Worm (Caenorhabditis elegans): ENCODE results near the gene F07C3.16.

The F07C3.16 gene

ce11 chrV:9221566-9221965 lies 35.8 kb downstream of the F07C3.16 start, which contains the start of gene grd-6:
Gene grd-6 (plus strand): TSS chrV:9221866.
- TF ChIP-seq hnd-1 (tag; optimal IDR thresholded peaks at IDR 0.05) = no peak
- TF ChIP-seq tra-4 (tag; optimal IDR thresholded peaks at IDR 0.05) = no peak
- no peak for TF ChIP-seq ets-7 (tag; optimal IDR thresholded peaks at IDR 0.05)
- TF ChIP-seq B0310.2 (tag; optimal IDR thresholded peaks at IDR 0.05) = no peak
- TF ChIP-seq sea-1 (GFP tag; conservative IDR thresholded peaks at IDR 0.05) = no peak
- no peak for TF ChIP-seq ceh-36 (tag; optimal IDR thresholded peaks at IDR 0.05)
- TF ChIP-seq hmbx-1 (tag; optimal IDR thresholded peaks at IDR 0.05) = no peak
- no peak for TF ChIP-seq ceh-13 (GFP tag; optimal IDR thresholded peaks at IDR 0.05)
- no peak for TF ChIP-seq tbx-11 (GFP tag; IDR thresholded peaks at IDR 0.05)

ce11 chrV:9220444-9220843 lies 36.9 kb downstream of the F07C3.16 start:
- no peak for TF ChIP-seq hnd-1 (tag; optimal IDR thresholded peaks at IDR 0.05)
- no peak for TF ChIP-seq flt-1 (GFP tag; IDR thresholded peaks at IDR 0.05)
- TF ChIP-seq hmg-4 (GFP tag; optimal IDR thresholded peaks at IDR 0.05) = no peak
- TF ChIP-seq tbx-11 (GFP tag; IDR thresholded peaks at IDR 0.05) = no peak
- no peak for TF ChIP-seq ceh-36 (tag; optimal IDR thresholded peaks at IDR 0.05)
- no peak for TF ChIP-seq pes-1 (GFP tag; IDR thresholded peaks at IDR 0.05)
- peak; percentile 14 for TF ChIP-seq F13C5.2 (tag; optimal IDR thresholded peaks at IDR 0.05)

DNA sequence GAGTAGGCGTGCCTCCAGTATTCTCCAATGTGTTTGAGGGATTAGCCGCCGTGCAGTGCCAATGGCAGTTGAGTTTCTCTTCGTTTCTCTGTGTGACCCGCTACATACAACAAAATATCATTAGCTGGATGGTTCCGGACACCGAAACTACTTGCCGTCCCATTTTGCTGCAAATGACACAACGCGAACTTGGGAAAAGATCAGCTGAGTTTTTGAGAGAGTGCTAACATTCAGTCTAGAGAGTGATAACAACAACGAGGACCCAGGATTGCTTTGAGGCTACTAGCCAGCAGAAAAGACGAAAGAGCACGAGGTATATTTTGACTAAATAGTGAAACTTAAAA lies 38.0 kb downstream of the F07C3.16 start:
- TF ChIP-seq ceh-36 (tag; optimal IDR thresholded peaks at IDR 0.05) (peak; percentile 44), hmg-4 (GFP tag; optimal IDR thresholded peaks at IDR 0.05) (no peak)

- TF ChIP-seq tbx-11 (GFP tag; IDR thresholded peaks at IDR 0.05) (0 out of 2 replicates have a peak, but pooled peaks have one; percentile 32), sea-1 (GFP tag; conservative IDR thresholded peaks at IDR 0.05) (no peak)
These were observed 38.5 kb downstream of the F07C3.16 start for ce11 chrV:9218655-9219389.

DNA sequence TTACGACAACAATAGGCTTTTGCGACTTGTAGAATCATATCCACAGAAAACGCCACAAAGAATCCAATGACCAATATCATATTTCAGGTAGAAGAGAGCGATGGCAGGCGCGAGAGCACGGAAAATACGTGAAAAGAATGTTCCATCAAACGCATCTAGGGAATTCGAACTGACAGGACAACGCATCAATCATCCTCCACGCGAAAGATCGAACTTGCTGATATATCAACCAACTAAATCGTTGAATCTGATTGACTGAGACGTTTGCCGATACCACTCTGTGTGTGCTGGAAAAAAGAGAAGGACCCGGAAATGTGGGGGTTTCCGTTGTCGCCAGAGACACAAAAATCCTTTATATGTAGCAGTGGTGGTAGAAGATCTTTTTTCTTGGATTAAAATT lies 39.2 kb downstream of the F07C3.16 start:
- TF ChIP-seq tbx-11 (GFP tag; IDR thresholded peaks at IDR 0.05) (no peak), pes-1 (GFP tag; IDR thresholded peaks at IDR 0.05) (no peak), scrt-1 (GFP tag; IDR thresholded peaks at IDR 0.05) (no peak), ama-1 (optimal IDR thresholded peaks at IDR 0.05) (no peak), ceh-36 (tag; optimal IDR thresholded peaks at IDR 0.05) (no peak)

DNA sequence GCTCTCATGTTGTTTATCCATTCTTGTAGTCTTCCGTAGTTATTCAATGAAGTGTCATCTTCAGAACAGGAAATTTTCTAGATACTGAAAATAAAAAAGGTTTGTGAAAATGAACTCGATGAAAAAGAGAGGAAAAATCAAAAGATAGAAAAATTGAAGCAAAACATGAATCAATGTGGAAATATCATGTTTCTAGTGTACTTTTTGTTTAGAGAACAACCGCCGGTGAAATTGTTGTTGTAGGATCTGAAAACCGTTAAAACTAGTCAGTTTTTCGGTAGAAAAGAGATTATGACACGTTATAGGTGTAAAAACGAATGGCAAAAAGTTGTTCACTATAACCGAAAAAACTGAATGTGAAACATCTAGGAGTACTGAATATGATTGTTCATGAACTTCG lies 40.2 kb downstream of the F07C3.16 start, which contains the start of gene pacs-1:
Gene pacs-1, minus strand, starts transcription at position 101 of the 400 bp plus-strand sequence.
- TF ChIP-seq tbx-11 (GFP tag; IDR thresholded peaks at IDR 0.05) = no peak

DNA sequence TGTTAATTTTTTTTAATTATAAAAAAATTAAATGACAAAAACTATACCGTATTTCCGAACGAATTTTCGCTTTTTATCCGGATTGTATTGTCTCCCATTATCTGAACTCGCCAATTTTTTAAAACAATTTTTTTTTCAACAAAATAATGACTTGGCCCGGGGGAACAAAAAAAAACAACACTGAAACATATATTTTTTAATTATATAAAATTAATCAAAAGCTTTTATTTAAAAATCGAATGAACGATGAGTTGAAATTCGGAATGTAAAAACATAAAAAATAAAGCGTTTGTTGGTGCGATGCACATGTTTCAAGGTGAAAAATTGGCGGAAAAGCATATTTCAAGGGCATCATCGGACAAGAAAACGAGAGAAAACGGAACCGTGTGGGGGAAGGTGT lies 43.8 kb downstream of the F07C3.16 start, which contains the start of gene mdt-27:
Gene mdt-27, minus strand, starts transcription at position 101 of the 400 bp plus-strand sequence.
- TF ChIP-seq hmg-4 (GFP tag; optimal IDR thresholded peaks at IDR 0.05) = no peak
- no peak for TF ChIP-seq sea-1 (GFP tag; conservative IDR thresholded peaks at IDR 0.05)
- no peak for TF ChIP-seq ceh-36 (tag; optimal IDR thresholded peaks at IDR 0.05)
- TF ChIP-seq pes-1 (GFP tag; IDR thresholded peaks at IDR 0.05) = no peak
- TF ChIP-seq aly-1 (tag; optimal IDR thresholded peaks at IDR 0.05) = no peak
- no peak for TF ChIP-seq tra-4 (tag; optimal IDR thresholded peaks at IDR 0.05)
- TF ChIP-seq flt-1 (GFP tag; IDR thresholded peaks at IDR 0.05) = no peak
- TF ChIP-seq ceh-13 (GFP tag; optimal IDR thresholded peaks at IDR 0.05) = no peak
- no peak for TF ChIP-seq F13C5.2 (tag; optimal IDR thresholded peaks at IDR 0.05)

ce11 chrV:9212499-9212898 lies 44.9 kb downstream of the F07C3.16 start:
- TF ChIP-seq aly-1 (tag; optimal IDR thresholded peaks at IDR 0.05) = no peak
- TF ChIP-seq ets-7 (tag; optimal IDR thresholded peaks at IDR 0.05) = no peak
- TF ChIP-seq ama-1 (optimal IDR thresholded peaks at IDR 0.05) = no peak
- TF ChIP-seq B0310.2 (tag; optimal IDR thresholded peaks at IDR 0.05) = no peak
- TF ChIP-seq scrt-1 (GFP tag; IDR thresholded peaks at IDR 0.05) = no peak
- TF ChIP-seq tbx-11 (GFP tag; IDR thresholded peaks at IDR 0.05) = no peak
- no peak for TF ChIP-seq ceh-36 (tag; optimal IDR thresholded peaks at IDR 0.05)
- TF ChIP-seq flt-1 (GFP tag; IDR thresholded peaks at IDR 0.05) = no peak
- TF ChIP-seq pes-1 (GFP tag; IDR thresholded peaks at IDR 0.05) = no peak
- no peak for TF ChIP-seq tra-4 (tag; optimal IDR thresholded peaks at IDR 0.05)
- no peak for TF ChIP-seq hnd-1 (tag; optimal IDR thresholded peaks at IDR 0.05)
- TF ChIP-seq F13C5.2 (tag; optimal IDR thresholded peaks at IDR 0.05) = no peak
- no peak for TF ChIP-seq tbx-37 (GFP tag; conservative IDR thresholded peaks at IDR 0.05)
- TF ChIP-seq ceh-13 (GFP tag; optimal IDR thresholded peaks at IDR 0.05) = no peak
- no peak for TF ChIP-seq hmg-4 (GFP tag; optimal IDR thresholded peaks at IDR 0.05)
- no peak for TF ChIP-seq hmbx-1 (tag; optimal IDR thresholded peaks at IDR 0.05)
- TF ChIP-seq sea-1 (GFP tag; conservative IDR thresholded peaks at IDR 0.05) = no peak

DNA sequence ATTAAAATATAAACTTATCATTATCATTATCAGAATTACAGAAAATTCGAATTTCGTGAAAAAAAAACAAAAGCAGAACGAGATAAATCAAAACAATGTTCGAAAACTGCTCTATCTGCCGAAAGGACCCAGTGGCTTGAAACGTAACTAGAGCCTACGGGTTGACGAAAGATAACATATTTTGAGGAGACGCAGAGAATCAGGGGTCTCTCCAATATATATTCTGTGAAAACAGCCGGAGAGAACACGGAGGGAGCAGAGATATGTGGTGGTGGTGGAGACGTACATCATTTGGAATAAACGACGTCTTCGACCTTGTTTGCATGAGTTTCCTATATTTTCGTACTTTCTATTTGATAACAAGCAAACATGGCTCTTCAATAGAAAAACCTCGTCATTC lies 48.5 kb downstream of the F07C3.16 start:
- no peak for TF ChIP-seq ceh-13 (GFP tag; optimal IDR thresholded peaks at IDR 0.05)
- no peak for TF ChIP-seq hmbx-1 (tag; optimal IDR thresholded peaks at IDR 0.05)
- no peak for TF ChIP-seq F13C5.2 (tag; optimal IDR thresholded peaks at IDR 0.05)
- no peak for TF ChIP-seq aly-1 (tag; optimal IDR thresholded peaks at IDR 0.05)
- no peak for TF ChIP-seq scrt-1 (GFP tag; IDR thresholded peaks at IDR 0.05)
- no peak for TF ChIP-seq pes-1 (GFP tag; IDR thresholded peaks at IDR 0.05)
- TF ChIP-seq flt-1 (GFP tag; IDR thresholded peaks at IDR 0.05) = no peak
- TF ChIP-seq B0310.2 (tag; optimal IDR thresholded peaks at IDR 0.05) = no peak
- no peak for TF ChIP-seq ets-7 (tag; optimal IDR thresholded peaks at IDR 0.05)

Measured in whole organism, early embryonic.